Fruit fly (Drosophila melanogaster) whole organism, embryonic: ENCODE data around the gene Irbp.

ENCODE experiments used
- Awh ChIP-seq: fragments of 200-800 bp; sonication (Bioruptor generic); IDR thresholded peaks from 2 replicates; pipeline ENCODE4, ENCODE4 v1.3.6; 2022; ENCODE audit warnings: missing biosample characterization, missing genetic modification characterization
- CG10267 ChIP-seq: fragments of 200-800 bp; sonication (Bioruptor generic); optimal IDR thresholded peaks from 2 replicates; lab custom pipeline; 2018; ENCODE audit warnings: missing biosample characterization, mild to moderate bottlenecking, missing genetic modification characterization, moderate library complexity
- CG10366 ChIP-seq: fragments of 200-800 bp; sonication (Bioruptor generic); IDR thresholded peaks from 2 replicates; pipeline ENCODE4 v1.3.6; 2022; ENCODE audit warnings: missing biosample characterization, missing genetic modification characterization
- CG11560 ChIP-seq: fragments of 200-800 bp; sonication (Bioruptor generic); IDR thresholded peaks from 3 replicates; pipeline ENCODE4 v1.3.6; 2022; ENCODE audit warnings: missing biosample characterization, missing genetic modification characterization
- CG12071 ChIP-seq: fragments of 200-800 bp; sonication (Bioruptor generic); optimal IDR thresholded peaks from 3 replicates; lab custom pipeline; 2018; ENCODE audit warnings: missing biosample characterization, mild to moderate bottlenecking, missing genetic modification characterization
- CG13424 ChIP-seq: fragments of 200-800 bp; sonication (Bioruptor generic); optimal IDR thresholded peaks from 2 replicates; lab custom pipeline; 2019; ENCODE audit warnings: missing biosample characterization, mild to moderate bottlenecking, missing genetic modification characterization, moderate library complexity
- CG1602 ChIP-seq: fragments of 200-800 bp; sonication (Bioruptor generic); optimal IDR thresholded peaks from 3 replicates; lab custom pipeline; 2016; ENCODE audit warnings: missing biosample characterization, missing genetic modification characterization
- CG1603 ChIP-seq: fragments of 200-800 bp; sonication (Bioruptor generic); optimal IDR thresholded peaks from 2 replicates; lab custom pipeline; 2019; ENCODE audit warnings: missing biosample characterization, mild to moderate bottlenecking, missing genetic modification characterization, moderate library complexity
- CG17186 ChIP-seq: fragments of 200-800 bp; sonication (Bioruptor generic); optimal IDR thresholded peaks from 3 replicates; lab custom pipeline; 2017; ENCODE audit warnings: missing biosample characterization, missing genetic modification reagents, missing genetic modification characterization
- CG17328 ChIP-seq: fragments of 200-800 bp; sonication (Bioruptor generic); IDR thresholded peaks from 2 replicates; pipeline ENCODE4 v1.3.6; 2022; ENCODE audit warnings: missing biosample characterization, missing genetic modification characterization
- CG17361 ChIP-seq: fragments of 200-800 bp; sonication (Bioruptor generic); IDR thresholded peaks from 3 replicates; pipeline ENCODE4 v1.3.6; 2022; ENCODE audit warnings: missing biosample characterization, missing genetic modification characterization
- CG17612 ChIP-seq: fragments of 200-800 bp; sonication (Bioruptor generic); IDR thresholded peaks from 2 replicates; pipeline ENCODE4 v1.3.6; 2022; ENCODE audit warnings: missing biosample characterization, missing genetic modification characterization
- CG17802 ChIP-seq: fragments of 200-800 bp; sonication (Bioruptor generic); optimal IDR thresholded peaks from 2 replicates; lab custom pipeline; 2018; ENCODE audit warnings: missing biosample characterization, mild to moderate bottlenecking, missing genetic modification characterization, moderate library complexity
- CG18262 ChIP-seq: fragments of 200-800 bp; optimal IDR thresholded peaks from 3 replicates; lab custom pipeline; 2019; ENCODE audit warnings: missing biosample characterization, mild to moderate bottlenecking, missing genetic modification characterization, moderate library complexity
- CG2712 ChIP-seq: fragments of 200-800 bp; optimal IDR thresholded peaks from 3 replicates; lab custom pipeline; 2019; ENCODE audit warnings: missing biosample characterization, mild to moderate bottlenecking, missing genetic modification characterization, moderate library complexity
- CG2889 ChIP-seq: fragments of 200-800 bp; sonication (Bioruptor generic); IDR thresholded peaks from 3 replicates; pipeline ENCODE4 v1.3.6; 2022; ENCODE audit warnings: missing biosample characterization, missing genetic modification characterization
- CG30403 ChIP-seq: fragments of 200-800 bp; sonication (Bioruptor generic); optimal IDR thresholded peaks from 3 replicates; lab custom pipeline; 2016; ENCODE audit warnings: missing biosample characterization, missing genetic modification characterization
- CG34422 ChIP-seq: fragments of 200-800 bp; sonication (Bioruptor generic); IDR thresholded peaks from 3 replicates; pipeline ENCODE4 v1.3.6; 2022; ENCODE audit warnings: missing biosample characterization, missing genetic modification characterization
- CG3726 ChIP-seq: fragments of 200-800 bp; sonication (Bioruptor generic); IDR thresholded peaks from 3 replicates; pipeline ENCODE4, ENCODE4 v1.3.6; 2022; ENCODE audit warnings: missing biosample characterization, missing genetic modification characterization
- CG3847 ChIP-seq: fragments of 200-800 bp; sonication (Bioruptor generic); IDR thresholded peaks from 2 replicates; pipeline ENCODE4 v1.3.6; 2022; ENCODE audit warnings: missing biosample characterization, missing genetic modification characterization
- CG43689 ChIP-seq: fragments of 200-800 bp; sonication (Bioruptor generic); IDR thresholded peaks from 2 replicates; pipeline ENCODE4 v1.3.6; 2022; ENCODE audit warnings: missing biosample characterization, missing genetic modification characterization
- CG4730 ChIP-seq: fragments of 200-800 bp; sonication (Bioruptor generic); IDR thresholded peaks from 2 replicates; pipeline ENCODE4 v1.3.6; 2022; ENCODE audit warnings: missing biosample characterization, missing genetic modification characterization
- CG6689 ChIP-seq: fragments of 200-800 bp; sonication (Bioruptor generic); IDR thresholded peaks from 2 replicates; pipeline ENCODE4 v1.3.6; 2022; ENCODE audit warnings: missing biosample characterization, missing genetic modification characterization
- CG7556 ChIP-seq: fragments of 200-800 bp; sonication (Bioruptor generic); optimal IDR thresholded peaks from 2 replicates; lab custom pipeline; 2017; ENCODE audit warnings: missing biosample characterization, mild to moderate bottlenecking, missing genetic modification characterization
- CG9727 ChIP-seq: fragments of 200-800 bp; sonication (Bioruptor generic); optimal IDR thresholded peaks from 3 replicates; lab custom pipeline; 2017; ENCODE audit warnings: missing biosample characterization, mild to moderate bottlenecking, missing genetic modification characterization
- CG9797 ChIP-seq: fragments of 200-800 bp; sonication (Bioruptor generic); optimal IDR thresholded peaks from 3 replicates; lab custom pipeline; 2018; ENCODE audit warnings: missing biosample characterization, mild to moderate bottlenecking, missing genetic modification characterization
- Dek ChIP-seq: fragments of 200-800 bp; sonication (Bioruptor generic); optimal IDR thresholded peaks from 3 replicates; lab custom pipeline; 2019; ENCODE audit warnings: missing biosample characterization, mild to moderate bottlenecking, missing genetic modification characterization, moderate library complexity
- Dip2 ChIP-seq: fragments of 200-800 bp; sonication (Bioruptor generic); IDR thresholded peaks from 2 replicates; pipeline ENCODE4 v1.3.6; 2022; ENCODE audit warnings: missing biosample characterization, missing genetic modification characterization
- Dip3 ChIP-seq: fragments of 200-800 bp; sonication (Bioruptor generic); optimal IDR thresholded peaks from 3 replicates; lab custom pipeline; 2016; ENCODE audit warnings: missing biosample characterization, missing genetic modification characterization
- H2.0 ChIP-seq: fragments of 200-800 bp; sonication (Bioruptor generic); IDR thresholded peaks from 2 replicates; pipeline ENCODE4 v1.3.6; 2022; ENCODE audit warnings: missing biosample characterization, missing genetic modification characterization
- Lhr ChIP-seq: fragments of 200-800 bp; sonication (Bioruptor generic); optimal IDR thresholded peaks from 3 replicates; lab custom pipeline; 2017; ENCODE audit warnings: mild to moderate bottlenecking, missing biosample characterization, missing genetic modification reagents, missing genetic modification characterization
- Mrtf ChIP-seq: fragments of 200-800 bp; sonication (Bioruptor generic); IDR thresholded peaks from 3 replicates; pipeline ENCODE4 v1.3.6; 2022; ENCODE audit warnings: missing biosample characterization, missing genetic modification characterization
- Myb ChIP-seq: fragments of 200-800 bp; sonication (Bioruptor generic); optimal IDR thresholded peaks from 2 replicates; lab custom pipeline; 2016; ENCODE audit warnings: missing biosample characterization, missing genetic modification characterization
- Optix ChIP-seq: fragments of 200-800 bp; sonication (Bioruptor generic); IDR thresholded peaks from 3 replicates; pipeline ENCODE4 v1.3.6; 2022; ENCODE audit warnings: missing biosample characterization, missing genetic modification characterization
- TFAM ChIP-seq: fragments of 200-800 bp; sonication (Bioruptor generic); optimal IDR thresholded peaks from 2 replicates; lab custom pipeline; 2017; ENCODE audit warnings: missing biosample characterization, missing genetic modification characterization, inconsistent platforms
- chinmo ChIP-seq: fragments of 200-800 bp; sonication (Bioruptor generic); IDR thresholded peaks from 4 replicates; pipeline ENCODE4 v1.3.6; 2022; ENCODE audit warnings: missing biosample characterization, missing genetic modification characterization; ENCODE audit not compliant: partially characterized antibody
- ewg ChIP-seq: fragments of 200-800 bp; sonication (Bioruptor generic); optimal IDR thresholded peaks from 3 replicates; lab custom pipeline; 2017; ENCODE audit warnings: mild to moderate bottlenecking, missing biosample characterization, missing genetic modification reagents, missing genetic modification characterization
- gt ChIP-seq: fragments of 200-800 bp; sonication (Bioruptor generic); IDR thresholded peaks from 2 replicates; pipeline ENCODE4 v1.3.6; 2022; ENCODE audit warnings: missing biosample characterization, missing genetic modification characterization
- hkb ChIP-seq, 2 experiments: fragments of 200-800 bp in 1 of 2; fragments of >200 bp in 1 of 2; sonication (Bioruptor generic) in 1 of 2; IDR thresholded peaks in 1 of 2; optimal IDR thresholded peaks in 1 of 2; 2 replicates each; pipeline versions ENCODE4 v1.3.6 to Lab custom; 2017 to 2022; ENCODE audit warnings: missing biosample characterization in 1 of 2, missing genetic modification characterization in 1 of 2
- lab ChIP-seq: fragments of 200-800 bp; sonication (Bioruptor generic); optimal IDR thresholded peaks from 3 replicates; lab custom pipeline; 2017; ENCODE audit warnings: missing biosample characterization, missing genetic modification characterization, mild to moderate bottlenecking, moderate library complexity, missing genetic modification reagents
- lov ChIP-seq, 2 experiments: fragments of 200-800 bp in 1 of 2; fragments of >200 bp in 1 of 2; sonication (Bioruptor generic) in 1 of 2; IDR thresholded peaks in 1 of 2; optimal IDR thresholded peaks in 1 of 2; 2 replicates in 1 of 2; 3 replicates in 1 of 2; pipeline versions ENCODE4 v1.3.6 to Lab custom; 2017 to 2022; ENCODE audit warnings: missing biosample characterization in 1 of 2, missing genetic modification characterization in 1 of 2
- maf-S ChIP-seq: fragments of 200-800 bp; sonication (Bioruptor generic); optimal IDR thresholded peaks from 2 replicates; lab custom pipeline; 2016; ENCODE audit warnings: missing biosample characterization, missing genetic modification characterization
- pho ChIP-seq: fragments of 200-800 bp; sonication (Bioruptor generic); optimal IDR thresholded peaks from 2 replicates; lab custom pipeline; 2016; ENCODE audit warnings: missing biosample characterization, missing genetic modification characterization
- psq ChIP-seq: fragments of 200-800 bp; sonication (Bioruptor generic); optimal IDR thresholded peaks from 2 replicates; lab custom pipeline; 2017; ENCODE audit warnings: missing biosample characterization, missing genetic modification characterization
- seq ChIP-seq: fragments of 200-800 bp; sonication (Bioruptor generic); IDR thresholded peaks from 2 replicates; pipeline ENCODE4 v1.3.6; 2022; ENCODE audit warnings: missing biosample characterization, missing genetic modification characterization
- tgo ChIP-seq: fragments of 200-800 bp; sonication (Bioruptor generic); IDR thresholded peaks from 3 replicates; pipeline ENCODE4 v1.3.6; 2022; ENCODE audit warnings: missing biosample characterization, missing genetic modification characterization
- tio ChIP-seq: fragments of 200-800 bp; sonication (Bioruptor generic); optimal IDR thresholded peaks from 2 replicates; lab custom pipeline; 2017; ENCODE audit warnings: missing biosample characterization, missing genetic modification characterization, inconsistent platforms
- trh ChIP-seq: fragments of 200-800 bp; sonication (Bioruptor generic); optimal IDR thresholded peaks from 2 replicates; lab custom pipeline; 2016; ENCODE audit warnings: missing biosample characterization, missing genetic modification characterization

Irbp gene

dm6 chr3R:11458022-11458850 is 48.4 kb downstream of the Irbp start (continued):
- peak; percentile 33; the same call in 1 of the 2 replicates for TF ChIP-seq Dip2 (GFP tag; lab: Robert Waterston, UW)
- no peak for TF ChIP-seq TFAM
- TF ChIP-seq hkb (optimal IDR thresholded peaks at IDR 0.05; lab: Kevin White, UChicago): no peak
- peak; percentile 82 for TF ChIP-seq hkb (GFP tag; IDR thresholded peaks at IDR 0.05; lab: Robert Waterston, UW)
- TF ChIP-seq Optix (GFP tag; lab: Robert Waterston, UW): peak; percentile 68; the same call in 2 of the 3 replicates
- TF ChIP-seq CG11560 (tag; lab: Robert Waterston, UW): peak; percentile 64
- peak; percentile 33 for TF ChIP-seq CG1602 (GFP tag; lab: Kevin White, UChicago)
- TF ChIP-seq CG10267 (tag; lab: Kevin White, UChicago): peak; percentile 3
- peak; percentile 82 for TF ChIP-seq Mrtf
- peak; percentile 26 for TF ChIP-seq ewg (GFP tag; lab: Kevin White, UChicago)
- peak; percentile 25 for TF ChIP-seq tio (GFP tag; lab: Kevin White, UChicago)
- peak; percentile 73; the same call in 1 of the 2 replicates for TF ChIP-seq Awh (GFP tag; lab: Robert Waterston, UW)
- TF ChIP-seq Dip3 (GFP tag; lab: Kevin White, UChicago): peak; percentile 62
- TF ChIP-seq CG1603 (tag; lab: Kevin White, UChicago): peak; percentile 66
- peak; percentile 67 for TF ChIP-seq CG12071
- peak; percentile 77 for TF ChIP-seq CG10366 (GFP tag; lab: Robert Waterston, UW)
- peak; percentile 35 for TF ChIP-seq Dek (tag; lab: Kevin White, UChicago)
- 0 out of 2 replicates have a peak, but pooled peaks have one; percentile 38 for TF ChIP-seq CG17612 (GFP tag; lab: Robert Waterston, UW)
- TF ChIP-seq CG9727: peak; percentile 60
- TF ChIP-seq CG3847: peak; percentile 81
- peak; percentile 82; the same call in 2 of the 3 replicates for TF ChIP-seq CG2889 (GFP tag; lab: Robert Waterston, UW)
- TF ChIP-seq CG3726: no peak
- TF ChIP-seq Myb (GFP tag; lab: Kevin White, UChicago): peak; percentile 46
- TF ChIP-seq CG13424 (tag; lab: Kevin White, UChicago): peak; percentile 49
- TF ChIP-seq trh (GFP tag; lab: Kevin White, UChicago): no peak
- TF ChIP-seq chinmo (GFP tag; lab: Robert Waterston, UW): peak; percentile 43; the same call in 2 of the 4 replicates
- 0 out of 2 replicates have a peak, but pooled peaks have one; percentile 32 for TF ChIP-seq gt (GFP tag; lab: Robert Waterston, UW)
- peak; percentile 64 for TF ChIP-seq CG30403 (GFP tag; lab: Kevin White, UChicago)
- TF ChIP-seq CG17328: peak; percentile 67
- TF ChIP-seq CG7556 (GFP tag; lab: Kevin White, UChicago): peak; percentile 20
- TF ChIP-seq seq: peak; percentile 81
- TF ChIP-seq CG2712 (tag; lab: Kevin White, UChicago): peak; percentile 58
- no peak for TF ChIP-seq maf-S (GFP tag; lab: Kevin White, UChicago)
- peak; percentile 78 for TF ChIP-seq CG4730 (GFP tag; lab: Robert Waterston, UW)
- no peak for TF ChIP-seq lov (optimal IDR thresholded peaks at IDR 0.05; lab: Kevin White, UChicago)
- no peak for TF ChIP-seq lov (GFP tag; IDR thresholded peaks at IDR 0.05; lab: Robert Waterston, UW)
- no peak for TF ChIP-seq CG9797 (GFP tag; lab: Kevin White, UChicago)
- TF ChIP-seq CG17361 (GFP tag; lab: Robert Waterston, UW): peak; percentile 59; the same call in 1 of the 3 replicates
- no peak for TF ChIP-seq Lhr (GFP tag; lab: Kevin White, UChicago)
- TF ChIP-seq CG34422 (GFP tag; lab: Robert Waterston, UW): peak; percentile 76
- TF ChIP-seq H2.0: peak; percentile 73
- TF ChIP-seq lab (GFP tag; lab: Kevin White, UChicago): peak; percentile 86
- peak; percentile 15 for TF ChIP-seq CG17802 (tag; lab: Kevin White, UChicago)
- TF ChIP-seq psq: no peak
- TF ChIP-seq tgo (GFP tag; lab: Robert Waterston, UW): peak; percentile 85
- peak; percentile 39 for TF ChIP-seq CG18262
- peak; percentile 46 for TF ChIP-seq pho
- TF ChIP-seq CG43689 (GFP tag; lab: Robert Waterston, UW): 0 out of 2 replicates have a peak, but pooled peaks have one; percentile 26
- TF ChIP-seq CG17186 (GFP tag; lab: Kevin White, UChicago): no peak
- TF ChIP-seq CG6689 (GFP tag; lab: Robert Waterston, UW): peak; percentile 75
